Worm (Caenorhabditis elegans): ENCODE data around the gene flr-1.

The flr-1 gene

DNA sequence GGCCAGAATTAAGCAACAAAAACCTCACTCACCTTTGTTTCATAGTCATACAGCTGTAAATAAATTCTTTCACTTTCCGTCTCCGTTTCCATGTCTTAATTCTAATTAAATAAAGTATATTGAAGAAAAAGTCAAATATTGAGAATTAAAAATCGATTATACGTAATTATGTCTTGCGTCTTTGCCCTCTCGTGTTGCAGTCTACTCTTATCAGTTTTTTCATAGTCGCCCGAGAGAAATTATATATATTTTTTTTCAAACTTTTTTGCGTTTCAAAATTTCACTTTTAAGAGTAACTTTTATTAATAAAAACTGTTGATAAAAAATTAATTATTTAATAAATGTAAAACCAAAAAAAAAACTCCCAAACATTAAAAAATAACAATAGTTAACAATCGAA lies at the start of gene flr-1:
Gene flr-1, minus strand, starts transcription at position 101 of the 400 bp plus-strand sequence.
- TF ChIP-seq unc-62 (GFP tag; optimal IDR thresholded peaks at IDR 0.05) = no peak

- no peak for TF ChIP-seq unc-62 (GFP tag; optimal IDR thresholded peaks at IDR 0.05)
These were observed 49.7 kb upstream of the flr-1 start for ce11 chrX:13506043-13506442.

ce11 chrX:13505201-13505600 lies 48.9 kb upstream of the flr-1 start:
- no peak for TF ChIP-seq unc-62 (GFP tag; optimal IDR thresholded peaks at IDR 0.05)

DNA sequence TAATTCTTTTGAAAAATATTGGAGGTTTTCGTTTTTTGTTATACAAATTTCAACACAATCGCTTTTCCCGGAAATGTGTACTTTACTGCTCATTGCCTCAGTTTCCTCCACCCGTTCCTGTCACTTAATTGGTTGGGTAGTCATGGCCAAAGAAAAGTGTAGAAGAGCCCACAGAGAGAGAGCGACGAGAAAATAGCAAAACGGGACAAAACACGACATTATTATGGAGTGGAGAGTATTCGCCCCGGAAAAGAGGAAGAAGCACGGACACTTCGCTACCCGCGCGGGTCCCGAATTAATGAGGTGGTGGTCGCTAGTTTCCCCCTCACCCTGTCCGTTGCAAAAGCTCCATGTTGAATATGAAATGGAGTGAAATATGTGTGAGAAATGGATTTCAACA lies 47.5 kb upstream of the flr-1 start:
- no peak for TF ChIP-seq unc-62 (GFP tag; optimal IDR thresholded peaks at IDR 0.05)

DNA sequence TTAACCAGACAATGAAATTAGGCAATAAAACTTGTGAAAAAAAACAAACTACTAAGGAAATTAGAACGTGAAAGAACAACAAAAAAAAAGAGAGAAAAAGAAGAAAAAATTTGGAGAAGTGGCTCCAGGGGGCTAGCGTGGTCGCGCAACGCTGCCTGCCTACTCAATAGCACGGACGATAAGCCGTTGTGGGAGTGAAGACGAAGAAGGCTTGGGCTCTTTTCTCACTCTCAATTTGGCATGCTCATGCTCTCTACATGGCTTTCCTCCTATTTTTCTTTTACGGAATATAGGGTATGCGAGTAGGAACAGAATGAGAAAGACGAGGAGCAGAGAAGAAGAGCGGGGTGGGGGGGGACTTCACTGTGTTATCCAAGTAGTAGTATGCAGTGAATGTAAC lies 45.9 kb upstream of the flr-1 start:
- TF ChIP-seq unc-62 (GFP tag; optimal IDR thresholded peaks at IDR 0.05) = no peak

DNA sequence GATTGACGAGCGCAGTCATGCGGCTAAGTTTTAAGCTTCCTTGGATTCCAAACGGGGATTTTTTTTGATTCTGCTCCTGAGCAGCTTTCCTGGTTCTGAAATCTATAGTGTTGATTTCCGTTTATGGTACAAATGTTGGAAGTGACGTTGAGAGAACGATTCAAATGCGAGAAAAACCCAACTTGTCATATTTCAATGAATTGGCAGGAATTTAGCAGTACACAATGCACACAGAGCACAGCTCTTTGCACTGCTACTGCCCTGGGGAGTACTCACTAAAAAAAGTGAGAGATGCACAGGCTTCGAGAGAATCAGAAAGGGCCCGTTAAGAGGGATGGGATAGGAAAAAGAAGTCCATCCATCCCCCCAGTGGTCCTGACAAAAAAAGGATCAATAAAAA lies 44.2 kb upstream of the flr-1 start, which contains the start of gene sad-1:
Gene sad-1, minus strand, starts transcription at position 101 of the 400 bp plus-strand sequence.
- TF ChIP-seq unc-62 (GFP tag; optimal IDR thresholded peaks at IDR 0.05) = no peak

DNA sequence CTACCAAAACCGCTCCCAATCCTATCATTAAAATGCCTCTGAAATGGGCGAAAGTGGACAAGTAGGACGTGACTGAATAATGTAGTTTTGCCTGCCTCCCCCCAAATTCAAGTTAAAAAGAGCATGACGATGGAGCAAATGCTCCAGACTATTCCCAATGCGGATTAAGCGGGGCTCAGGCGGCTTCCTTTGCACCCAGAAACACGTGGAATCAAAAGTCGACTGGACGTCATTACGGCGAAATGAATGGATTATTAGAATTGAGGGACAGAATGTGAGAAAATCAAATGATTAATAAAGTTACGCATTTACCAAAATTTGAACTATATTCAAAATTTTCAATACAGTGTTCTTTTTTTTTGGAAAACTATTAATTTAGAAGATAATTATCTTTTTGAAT lies 43.6 kb upstream of the flr-1 start:
- TF ChIP-seq unc-62 (GFP tag; optimal IDR thresholded peaks at IDR 0.05) = no peak

ce11 chrX:13499098-13499497 lies 42.8 kb upstream of the flr-1 start:
- no peak for TF ChIP-seq unc-62 (GFP tag; optimal IDR thresholded peaks at IDR 0.05)

DNA sequence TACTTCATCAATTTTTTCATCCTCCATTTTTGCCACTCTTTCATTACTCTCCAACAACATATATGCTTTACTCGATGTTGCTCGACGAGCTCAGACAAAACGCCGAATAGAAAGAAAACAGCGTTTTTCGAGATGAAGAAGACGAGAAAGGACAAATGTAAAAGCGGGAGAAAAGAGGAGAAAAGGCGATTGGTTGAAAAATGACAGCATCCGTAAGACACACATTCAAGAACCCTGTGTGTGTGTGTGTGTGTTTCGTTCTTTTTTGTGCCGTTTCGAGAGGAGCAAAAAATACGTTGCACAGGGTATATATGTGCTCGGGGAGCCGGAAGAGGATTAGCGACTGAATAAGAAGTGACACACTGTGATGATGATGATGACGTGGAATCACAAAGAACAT lies 37.4 kb upstream of the flr-1 start:
- TF ChIP-seq unc-62 (GFP tag; optimal IDR thresholded peaks at IDR 0.05) = no peak

- no peak for TF ChIP-seq unc-62 (GFP tag; optimal IDR thresholded peaks at IDR 0.05)
These were observed 28.5 kb upstream of the flr-1 start, which contains the start of gene srd-51 for ce11 chrX:13484813-13485212. TSS of gene srd-51 (minus strand) at chrX:13484913.

ce11 chrX:13481704-13482103 lies 25.4 kb upstream of the flr-1 start, which contains the start of gene srd-50:
TSS of gene srd-50 (minus strand) at chrX:13481804.
- no peak for TF ChIP-seq unc-62 (GFP tag; optimal IDR thresholded peaks at IDR 0.05)

DNA sequence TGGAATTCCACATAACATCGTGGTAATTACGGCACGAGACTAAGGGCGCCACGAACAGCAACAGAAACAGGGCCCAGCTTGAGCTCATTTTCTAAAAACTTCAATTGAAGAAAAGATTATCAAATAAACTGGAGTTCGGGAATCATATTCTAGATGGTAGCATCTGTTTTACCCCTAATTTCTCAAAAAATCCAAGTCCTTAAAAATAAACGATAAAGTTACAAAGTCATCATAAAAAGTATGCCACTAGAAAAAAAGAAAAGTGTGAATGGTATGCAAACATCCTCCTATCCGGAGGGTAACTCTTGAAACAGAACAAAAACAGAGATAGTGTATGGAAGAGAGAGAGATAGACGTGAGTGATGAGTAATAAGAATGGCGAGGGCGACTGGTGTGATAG lies 21.0 kb upstream of the flr-1 start, which contains the start of gene efn-3:
Gene efn-3, minus strand, starts transcription at position 101 of the 400 bp plus-strand sequence.
- TF ChIP-seq unc-62 (GFP tag; optimal IDR thresholded peaks at IDR 0.05) = no peak

ce11 chrX:13471855-13472254 lies 15.5 kb upstream of the flr-1 start, which contains the start of gene tre-4:
TSS of gene tre-4 (plus strand) at chrX:13472155.
- no peak for TF ChIP-seq unc-62 (GFP tag; optimal IDR thresholded peaks at IDR 0.05)

- TF ChIP-seq unc-62 (GFP tag; optimal IDR thresholded peaks at IDR 0.05) = no peak
These were observed 13.7 kb upstream of the flr-1 start for ce11 chrX:13469907-13470647.

DNA sequence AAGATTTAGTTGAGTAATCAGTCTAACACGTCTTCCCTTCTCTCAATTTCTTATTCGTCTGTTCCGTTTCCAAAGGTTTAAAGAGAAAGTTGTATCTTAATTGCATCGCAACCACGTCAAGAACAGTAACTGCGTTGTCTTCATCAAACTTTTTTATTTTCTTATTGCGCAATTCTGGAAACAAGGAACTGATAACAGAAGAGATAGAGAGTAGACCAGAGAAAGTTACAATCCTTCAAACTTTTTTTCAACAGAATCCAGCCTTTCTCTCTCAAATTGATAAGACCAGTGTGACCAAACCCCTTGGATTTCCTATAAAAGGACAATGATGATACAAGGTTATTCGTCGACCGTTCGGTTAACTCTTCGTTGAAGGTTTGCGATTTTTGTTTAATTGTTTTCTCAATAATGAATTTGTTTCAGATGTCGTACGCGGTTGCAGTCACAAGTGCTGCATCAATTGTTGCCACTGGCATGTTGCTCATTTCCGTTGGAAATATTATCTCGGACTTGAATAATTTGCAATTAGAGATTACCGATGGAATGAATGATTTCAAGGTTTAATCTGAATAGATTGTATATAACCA lies 12.8 kb upstream of the flr-1 start, which contains the start of gene col-184:
Gene col-184, plus strand, starts transcription at position 409 of the 587 bp plus-strand sequence.
- no peak for TF ChIP-seq unc-62 (GFP tag; optimal IDR thresholded peaks at IDR 0.05)

DNA sequence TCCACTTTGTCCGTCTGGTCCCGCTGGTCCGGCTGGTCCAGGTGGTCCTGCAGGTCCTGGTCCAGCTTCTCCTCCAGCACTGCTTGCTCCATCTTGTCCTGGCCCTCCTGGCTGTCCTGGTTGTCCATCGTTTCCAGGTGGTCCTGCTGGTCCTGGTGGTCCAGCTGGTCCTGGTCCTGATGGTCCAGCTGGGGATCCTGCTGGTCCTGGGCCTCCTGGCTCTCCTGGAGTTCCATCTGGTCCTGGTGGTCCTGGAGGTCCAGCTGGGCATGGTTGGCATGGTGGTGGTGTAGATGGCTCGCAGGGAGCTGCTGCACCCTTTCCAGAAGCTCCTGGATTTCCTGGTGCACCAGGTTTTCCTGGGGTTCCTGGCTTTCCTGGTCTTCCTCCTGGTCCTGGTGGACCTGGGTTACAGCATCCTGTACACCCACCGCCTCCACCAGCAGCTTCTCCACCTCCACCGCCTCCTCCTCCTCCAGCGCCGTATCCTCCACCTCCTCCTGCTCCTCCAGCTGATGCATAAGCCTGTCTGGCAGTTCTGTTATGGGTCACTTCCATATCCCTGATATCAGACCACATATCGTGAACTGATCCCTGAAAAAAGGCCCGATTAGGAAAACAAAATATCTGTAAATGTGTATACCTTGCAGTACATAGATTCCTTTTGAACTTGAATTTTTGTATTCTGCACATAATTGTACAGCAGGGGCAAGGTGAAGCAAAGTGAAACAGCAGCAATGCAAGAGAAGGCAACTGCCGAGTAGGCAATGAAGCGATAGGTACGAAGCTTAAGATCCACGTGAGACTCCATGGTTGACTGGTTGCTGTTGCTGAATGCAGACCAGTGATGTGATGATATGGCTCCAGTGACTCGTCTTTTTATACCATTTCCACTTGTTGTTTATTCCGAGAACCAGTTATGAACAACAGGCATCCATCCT lies 10.9 kb upstream of the flr-1 start, which contains the start of gene col-183:
Gene col-183, minus strand, starts transcription at position 839 of the 941 bp plus-strand sequence.
- no peak for TF ChIP-seq unc-62 (GFP tag; optimal IDR thresholded peaks at IDR 0.05)
